Fruit fly (Drosophila melanogaster): Measurements from ENCODE around the gene CG12991.

- TF ChIP-seq dmrt93B (GFP tag; optimal IDR thresholded peaks at IDR 0.05): no peak
- no peak for TF ChIP-seq Sp1 (GFP tag; optimal IDR thresholded peaks at IDR 0.05)
- no peak for TF ChIP-seq Abd-B (GFP tag; optimal IDR thresholded peaks at IDR 0.05)
- no peak for TF ChIP-seq OdsH (GFP tag; optimal IDR thresholded peaks at IDR 0.05)
- no peak for TF ChIP-seq foxo (GFP tag; optimal IDR thresholded peaks at IDR 0.05)
- TF ChIP-seq usp (GFP tag; optimal IDR thresholded peaks at IDR 0.05): no peak
- TF ChIP-seq Hr78 (GFP tag; optimal IDR thresholded peaks at IDR 0.05): no peak
- TF ChIP-seq psq (GFP tag; optimal IDR thresholded peaks at IDR 0.05): no peak
These were observed 4.0 kb downstream of the CG12991 start for dm6 chrX:17583706-17584105.

All from whole organism, wandering third instar larva.